Worm (Caenorhabditis elegans) whole organism, L1 larva: Measurements from ENCODE around the gene txt-12.

Experiments used
- C16A3.4 ChIP-seq: fragments of 150-350 bp; optimal IDR thresholded peaks from 2 replicates; lab custom pipeline; 2014; ENCODE audit warnings: missing biosample characterization, missing genetic modification characterization
- F16B12.6 ChIP-seq: fragments of 150-350 bp; optimal IDR thresholded peaks from 2 replicates; lab custom pipeline; 2014; ENCODE audit warnings: missing biosample characterization, missing genetic modification characterization
- Y116A8C.19 ChIP-seq: sonication (generic microtip); optimal IDR thresholded peaks from 2 replicates; lab custom pipeline; 2016; ENCODE audit warnings: missing compliant biosample characterization, missing genetic modification characterization, borderline replicate concordance
- aha-1 ChIP-seq: fragments of 150-350 bp; optimal IDR thresholded peaks from 2 replicates; lab custom pipeline; 2014; ENCODE audit warnings: missing biosample characterization, missing genetic modification characterization
- alr-1 ChIP-seq: fragments of 200-800 bp; sonication (Bioruptor generic); optimal IDR thresholded peaks from 2 replicates; lab custom pipeline; 2018; ENCODE audit warnings: borderline replicate concordance, mild to moderate bottlenecking, missing genetic modification characterization, missing compliant biosample characterization
- ama-1 ChIP-seq: fragments of 150-350 bp; optimal IDR thresholded peaks from 2 replicates; lab custom pipeline; 2014
- blmp-1 ChIP-seq: fragments of 150-350 bp; optimal IDR thresholded peaks from 2 replicates; lab custom pipeline; 2014; ENCODE audit warnings: missing biosample characterization, missing genetic modification characterization
- ceh-90 ChIP-seq: sonication (generic microtip); optimal IDR thresholded peaks from 2 replicates; lab custom pipeline; 2016; ENCODE audit warnings: missing genetic modification characterization, missing compliant biosample characterization
- dpl-1 ChIP-seq, 3 experiments: fragments of 150-350 bp in 2 of 3; sonication (generic microtip) in 1 of 3; optimal IDR thresholded peaks; 2 replicates each; lab custom pipeline; 2014 to 2017; ENCODE audit warnings: missing biosample characterization in 3 of 3, missing genetic modification characterization in 3 of 3, missing genetic modification reagents in 3 of 3
- dsc-1 ChIP-seq: sonication (generic microtip); optimal IDR thresholded peaks from 2 replicates; lab custom pipeline; 2016; ENCODE audit warnings: mild to moderate bottlenecking, missing genetic modification characterization, missing compliant biosample characterization
- efl-1 ChIP-seq, 4 experiments: fragments of 150-350 bp; optimal IDR thresholded peaks in 3 of 4; peaks in 1 of 4; 1 replicate in 1 of 4; 2 replicates in 3 of 4; lab custom pipeline; 2014; ENCODE audit warnings: missing biosample characterization in 2 of 4, missing genetic modification characterization in 2 of 4, missing genetic modification reagents in 2 of 4
- egl-13 ChIP-seq: sonication (generic microtip); optimal IDR thresholded peaks from 2 replicates; lab custom pipeline; 2016; ENCODE audit warnings: missing genotype, missing genetic modification reagents, missing genetic modification characterization, missing compliant biosample characterization
- egl-27 ChIP-seq, 2 experiments: fragments of 150-350 bp in 1 of 2; sonication (generic microtip); optimal IDR thresholded peaks; 3 replicates each; lab custom pipeline; 2017 to 2018; ENCODE audit warnings: missing biosample characterization in 2 of 2, missing genetic modification characterization in 2 of 2, missing genetic modification reagents in 2 of 2
- elt-2 ChIP-seq: sonication (generic microtip); optimal IDR thresholded peaks from 2 replicates; lab custom pipeline; 2016; ENCODE audit warnings: missing genetic modification characterization, mild to moderate bottlenecking, inconsistent platforms, missing compliant biosample characterization, missing genetic modification reagents
- elt-3 ChIP-seq, 6 experiments: fragments of 150-350 bp in 1 of 6; sonication (generic microtip); optimal IDR thresholded peaks; 2 replicates each; lab custom pipeline; 2017 to 2018; ENCODE audit warnings: missing biosample characterization in 6 of 6, missing genetic modification characterization in 6 of 6, inconsistent platforms in 1 of 6
- fkh-10 ChIP-seq: sonication (generic microtip); optimal IDR thresholded peaks from 2 replicates; lab custom pipeline; 2017; ENCODE audit warnings: missing biosample characterization, missing genetic modification reagents, missing genetic modification characterization
- fkh-4 ChIP-seq: sonication (generic microtip); optimal IDR thresholded peaks from 2 replicates; lab custom pipeline; 2016; ENCODE audit warnings: missing compliant biosample characterization, missing genetic modification characterization, borderline replicate concordance
- fos-1 ChIP-seq: fragments of 150-350 bp; optimal IDR thresholded peaks from 2 replicates; lab custom pipeline; 2014; ENCODE audit warnings: missing biosample characterization, missing genetic modification characterization
- hlh-17 ChIP-seq: fragments of 200-800 bp; sonication (Bioruptor generic); optimal IDR thresholded peaks from 2 replicates; lab custom pipeline; 2018; ENCODE audit warnings: missing genetic modification characterization, mild to moderate bottlenecking, missing compliant biosample characterization, moderate library complexity, borderline replicate concordance
- hpl-2 ChIP-seq: fragments of 150-350 bp; optimal IDR thresholded peaks from 2 replicates; lab custom pipeline; 2014; ENCODE audit warnings: missing biosample characterization, missing genetic modification reagents, missing genetic modification characterization
- irx-1 ChIP-seq: sonication (generic microtip); optimal IDR thresholded peaks from 2 replicates; lab custom pipeline; 2016; ENCODE audit warnings: missing genetic modification characterization, missing compliant biosample characterization
- isw-1 ChIP-seq: fragments of 200-800 bp; sonication (Bioruptor generic); IDR thresholded peaks from 2 replicates; pipeline ENCODE4 v1.3.6; 2022; ENCODE audit warnings: missing genetic modification characterization, missing compliant biosample characterization
- jun-1 ChIP-seq: fragments of 150-350 bp; optimal IDR thresholded peaks from 2 replicates; lab custom pipeline; 2014; ENCODE audit warnings: missing biosample characterization, missing genetic modification reagents, missing genetic modification characterization
- lin-13 ChIP-seq: fragments of 150-350 bp; optimal IDR thresholded peaks from 2 replicates; lab custom pipeline; 2014; ENCODE audit warnings: missing biosample characterization, missing genetic modification reagents, missing genetic modification characterization
- lin-14 ChIP-seq: fragments of 200-800 bp; sonication (Bioruptor generic); optimal IDR thresholded peaks from 2 replicates; lab custom pipeline; 2018; ENCODE audit warnings: mild to moderate bottlenecking, missing genetic modification characterization, moderate library complexity, missing compliant biosample characterization
- lin-15B ChIP-seq: fragments of 150-350 bp; sonication (generic microtip); optimal IDR thresholded peaks from 3 replicates; lab custom pipeline; 2014; ENCODE audit warnings: missing biosample characterization, missing genetic modification characterization
- lir-3 ChIP-seq: sonication (generic microtip); optimal IDR thresholded peaks from 2 replicates; lab custom pipeline; 2016; ENCODE audit warnings: mild to moderate bottlenecking, missing genetic modification characterization, moderate library complexity, missing compliant biosample characterization; ENCODE audit not compliant: poor library complexity
- lsy-2 ChIP-seq, 2 experiments: fragments of 150-350 bp; optimal IDR thresholded peaks; 2 replicates each; lab custom pipeline; 2014; ENCODE audit warnings: missing biosample characterization in 2 of 2, missing genetic modification characterization in 2 of 2
- mab-9 ChIP-seq: fragments of 200-800 bp; sonication (Bioruptor generic); IDR thresholded peaks from 2 replicates; pipeline ENCODE4 v1.3.6; 2022; ENCODE audit warnings: missing genetic modification reagents, missing genetic modification characterization, missing compliant biosample characterization
- nhr-11 ChIP-seq: fragments of 150-350 bp; optimal IDR thresholded peaks from 2 replicates; lab custom pipeline; 2014; ENCODE audit warnings: missing biosample characterization, missing genetic modification characterization
- nhr-20 ChIP-seq: sonication (generic microtip); optimal IDR thresholded peaks from 2 replicates; lab custom pipeline; 2016; ENCODE audit warnings: mild to moderate bottlenecking, missing genetic modification characterization, missing compliant biosample characterization
- nhr-237 ChIP-seq: fragments of 150-350 bp; optimal IDR thresholded peaks from 2 replicates; lab custom pipeline; 2014; ENCODE audit warnings: missing biosample characterization, missing genetic modification characterization
- nhr-28 ChIP-seq: fragments of 150-350 bp; optimal IDR thresholded peaks from 2 replicates; lab custom pipeline; 2014; ENCODE audit warnings: missing biosample characterization, missing genetic modification characterization
- nhr-76 ChIP-seq: sonication (generic microtip); optimal IDR thresholded peaks from 2 replicates; lab custom pipeline; 2017; ENCODE audit warnings: missing biosample characterization, missing genetic modification characterization
- nhr-77 ChIP-seq: fragments of 150-350 bp; optimal IDR thresholded peaks from 2 replicates; lab custom pipeline; 2014; ENCODE audit warnings: missing biosample characterization, missing genetic modification characterization
- nhr-84 ChIP-seq: sonication (generic microtip); optimal IDR thresholded peaks from 2 replicates; lab custom pipeline; 2017; ENCODE audit warnings: missing biosample characterization, missing genetic modification characterization
- pax-3 ChIP-seq: fragments of 200-800 bp; sonication (Bioruptor generic); optimal IDR thresholded peaks from 2 replicates; lab custom pipeline; 2018; ENCODE audit warnings: mild to moderate bottlenecking, missing genetic modification characterization, moderate library complexity, missing compliant biosample characterization
- pqm-1 ChIP-seq: sonication (generic microtip); optimal IDR thresholded peaks from 3 replicates; lab custom pipeline; 2017; ENCODE audit warnings: missing biosample characterization, missing genetic modification characterization
- skn-1 ChIP-seq: fragments of 150-350 bp; optimal IDR thresholded peaks from 2 replicates; lab custom pipeline; 2014; ENCODE audit warnings: missing biosample characterization, missing genetic modification characterization
- snpc-4 ChIP-seq: fragments of 150-350 bp; optimal IDR thresholded peaks from 2 replicates; lab custom pipeline; 2014; ENCODE audit warnings: missing biosample characterization, missing genetic modification characterization
- snu-23 ChIP-seq: sonication (generic microtip); optimal IDR thresholded peaks from 2 replicates; lab custom pipeline; 2016; ENCODE audit warnings: missing genetic modification characterization, missing compliant biosample characterization
- sptf-1 ChIP-seq: fragments of 150-350 bp; optimal IDR thresholded peaks from 2 replicates; lab custom pipeline; 2014; ENCODE audit warnings: missing biosample characterization, missing genetic modification characterization
- tbx-2 ChIP-seq: sonication (generic microtip); optimal IDR thresholded peaks from 2 replicates; lab custom pipeline; 2016; ENCODE audit warnings: missing genetic modification characterization, missing compliant biosample characterization
- unc-130 ChIP-seq: fragments of 150-350 bp; optimal IDR thresholded peaks from 2 replicates; lab custom pipeline; 2017; ENCODE audit warnings: missing biosample characterization, missing genetic modification characterization, inconsistent platforms
- unc-30 ChIP-seq: sonication (generic microtip); optimal IDR thresholded peaks from 2 replicates; lab custom pipeline; 2017; ENCODE audit warnings: missing biosample characterization, missing genetic modification characterization
- unc-62 ChIP-seq: fragments of 150-350 bp; optimal IDR thresholded peaks from 2 replicates; lab custom pipeline; 2014; ENCODE audit warnings: missing biosample characterization, missing genetic modification reagents, missing genetic modification characterization
- unc-86 ChIP-seq: sonication (generic microtip); optimal IDR thresholded peaks from 2 replicates; lab custom pipeline; 2016; ENCODE audit warnings: missing genetic modification characterization, missing compliant biosample characterization
- unc-98 ChIP-seq: fragments of 200-800 bp; sonication (Bioruptor generic); IDR thresholded peaks from 2 replicates; pipeline ENCODE4 v1.3.6; 2022; ENCODE audit warnings: missing genetic modification characterization, missing compliant biosample characterization
- vab-15 ChIP-seq: sonication (generic microtip); optimal IDR thresholded peaks from 2 replicates; lab custom pipeline; 2017; ENCODE audit warnings: missing genotype, mild to moderate bottlenecking, missing genetic modification characterization, missing compliant biosample characterization
- xbp-1 ChIP-seq: sonication (generic microtip); optimal IDR thresholded peaks from 2 replicates; lab custom pipeline; 2016; ENCODE audit warnings: missing genetic modification characterization, missing compliant biosample characterization
- zip-4 ChIP-seq: fragments of 200-800 bp; sonication (Bioruptor generic); optimal IDR thresholded peaks from 2 replicates; lab custom pipeline; 2018; ENCODE audit warnings: mild to moderate bottlenecking, missing genetic modification characterization, moderate library complexity, missing compliant biosample characterization
- ztf-11 ChIP-seq, 2 experiments: sonication (generic microtip); optimal IDR thresholded peaks; 2 replicates each; lab custom pipeline; 2016 to 2017; ENCODE audit warnings: missing genetic modification characterization in 2 of 2, missing biosample characterization in 1 of 2, missing compliant biosample characterization in 1 of 2
- ztf-4 ChIP-seq: fragments of 150-350 bp; optimal IDR thresholded peaks from 2 replicates; lab custom pipeline; 2014; ENCODE audit warnings: missing biosample characterization, missing genetic modification characterization

The txt-12 gene

DNA sequence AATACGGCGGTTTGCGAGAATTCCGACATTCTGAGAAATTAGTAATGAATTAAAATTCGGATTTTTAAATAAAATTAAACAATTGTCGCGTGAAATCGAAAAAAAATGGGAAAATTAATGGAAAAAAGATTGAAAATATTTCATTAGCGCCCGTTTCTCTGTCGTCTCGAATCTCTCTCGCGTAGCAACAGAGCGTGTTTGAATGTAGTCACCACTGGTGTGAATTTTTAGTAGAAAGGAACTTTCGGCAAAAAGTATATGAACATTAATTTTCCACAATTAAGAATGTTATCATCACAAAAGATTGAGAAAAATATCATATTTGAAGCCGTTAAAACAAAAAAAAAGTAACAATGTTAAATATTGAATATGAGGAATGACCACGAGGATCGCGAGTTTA is 44.0 kb downstream of the txt-12 start, which contains the start of gene aipl-1 (continued):
- TF ChIP-seq F16B12.6 (tag; lab: Kevin White, UChicago) (peak; percentile 61), dpl-1 (GFP tag; optimal IDR thresholded peaks at IDR 0.05; lab: Kevin White, UChicago) (peak; percentile 85 to 90 (median 87)), nhr-77 (tag; lab: Kevin White, UChicago) (peak; percentile 76), fkh-4 (no peak), unc-30 (tag; lab: Kevin White, UChicago) (no peak), zip-4 (GFP tag; lab: Kevin White, UChicago) (no peak), nhr-84 (tag; lab: Kevin White, UChicago) (no peak), ama-1 (lab: Kevin White, UChicago) (peak; percentile 26), tbx-2 (tag; lab: Kevin White, UChicago) (peak; percentile 70), isw-1 (GFP tag; lab: Robert Waterston, UW) (peak; percentile 66), hlh-17 (GFP tag; lab: Kevin White, UChicago) (no peak), lir-3 (tag; lab: Kevin White, UChicago) (peak; percentile 83), nhr-20 (tag; lab: Kevin White, UChicago) (peak; percentile 78), dsc-1 (peak; percentile 36), C16A3.4 (tag; lab: Kevin White, UChicago) (peak; percentile 94), unc-86 (tag; lab: Kevin White, UChicago) (peak; percentile 49), pqm-1 (tag; lab: Kevin White, UChicago) (no peak), irx-1 (tag; lab: Kevin White, UChicago) (peak; percentile 13), blmp-1 (peak; percentile 95), elt-3 (tag; optimal IDR thresholded peaks at IDR 0.05; lab: Kevin White, UChicago) (peak in 2 of 6 experiments; percentile 9 to 83), egl-27 (tag; optimal IDR thresholded peaks at IDR 0.05; lab: Kevin White, UChicago) (no peak), skn-1 (tag; lab: Kevin White, UChicago) (peak; percentile 86), snu-23 (GFP tag; lab: Kevin White, UChicago) (peak; percentile 86), lin-14 (GFP tag; lab: Kevin White, UChicago) (peak; percentile 86), vab-15 (tag; lab: Kevin White, UChicago) (peak; percentile 78), ztf-4 (tag; lab: Kevin White, UChicago) (no peak), fos-1 (tag; lab: Kevin White, UChicago) (peak; percentile 75), snpc-4 (tag; lab: Kevin White, UChicago) (peak; percentile 68), fkh-10 (GFP tag; lab: Kevin White, UChicago) (peak; percentile 47), ceh-90 (tag; lab: Kevin White, UChicago) (no peak), nhr-11 (tag; lab: Kevin White, UChicago) (peak; percentile 24), aha-1 (tag; lab: Kevin White, UChicago) (no peak), nhr-237 (peak; percentile 6), elt-2 (tag; lab: Kevin White, UChicago) (peak; percentile 21), hpl-2 (GFP tag; lab: Kevin White, UChicago) (no peak), pax-3 (tag; lab: Kevin White, UChicago) (peak; percentile 89), nhr-76 (tag; lab: Kevin White, UChicago) (no peak), unc-98 (GFP tag; lab: Robert Waterston, UW) (no peak), lin-15B (tag; lab: Kevin White, UChicago) (peak; percentile 94), lin-13 (GFP tag; lab: Kevin White, UChicago) (peak; percentile 81), egl-13 (tag; lab: Kevin White, UChicago) (no peak), nhr-28 (tag; lab: Kevin White, UChicago) (no peak), Y116A8C.19 (tag; lab: Kevin White, UChicago) (no peak), jun-1 (tag; lab: Kevin White, UChicago) (peak; percentile 41), unc-62 (GFP tag; lab: Kevin White, UChicago) (no peak), unc-130 (tag; lab: Kevin White, UChicago) (peak; percentile 76), alr-1 (no peak), mab-9 (GFP tag; lab: Robert Waterston, UW) (no peak), xbp-1 (tag; lab: Kevin White, UChicago) (peak; percentile 69), efl-1 (optimal IDR thresholded peaks at IDR 0.05; lab: Kevin White, UChicago) (peak; percentile 90 to 92), efl-1 (GFP tag; optimal IDR thresholded peaks at IDR 0.05 in 1 of 2; lab: Kevin White, UChicago) (peak; percentile 88 to 99), lsy-2 (tag; optimal IDR thresholded peaks at IDR 0.05; lab: Kevin White, UChicago) (peak; percentile 74 to 92), sptf-1 (tag; lab: Kevin White, UChicago) (no peak), ztf-11 (tag; optimal IDR thresholded peaks at IDR 0.05; lab: Kevin White, UChicago) (peak in 1 of 2 experiments; percentile 67)
